Fruit fly (Drosophila melanogaster) whole organism, embryonic: ENCODE measurements around the gene CG1632.

Experiments
- B-H2 ChIP-seq: fragments of 200-800 bp; sonication (Bioruptor generic); optimal IDR thresholded peaks from 2 replicates; lab custom pipeline; 2018; ENCODE audit warnings: missing biosample characterization, mild to moderate bottlenecking, missing genetic modification characterization
- Blimp-1 ChIP-seq: fragments of 200-800 bp; sonication (Bioruptor generic); optimal IDR thresholded peaks from 3 replicates; lab custom pipeline; 2018; ENCODE audit warnings: missing biosample characterization, missing genetic modification characterization, mild to moderate bottlenecking, moderate library complexity, missing genetic modification reagents
- CG10209 ChIP-seq: fragments of 200-800 bp; sonication (Bioruptor generic); optimal IDR thresholded peaks from 3 replicates; lab custom pipeline; 2017; ENCODE audit warnings: missing biosample characterization, mild to moderate bottlenecking, missing genetic modification characterization, missing genetic modification reagents
- CG11504 ChIP-seq: fragments of 200-800 bp; sonication (Bioruptor generic); optimal IDR thresholded peaks from 3 replicates; lab custom pipeline; 2019; ENCODE audit warnings: missing biosample characterization, mild to moderate bottlenecking, missing genetic modification characterization, moderate library complexity
- CG12391 ChIP-seq: fragments of 200-800 bp; sonication (Bioruptor generic); optimal IDR thresholded peaks from 3 replicates; lab custom pipeline; 2018; ENCODE audit warnings: missing biosample characterization, mild to moderate bottlenecking, missing genetic modification characterization, moderate library complexity
- CG13424 ChIP-seq: fragments of 200-800 bp; sonication (Bioruptor generic); optimal IDR thresholded peaks from 2 replicates; lab custom pipeline; 2019; ENCODE audit warnings: missing biosample characterization, mild to moderate bottlenecking, missing genetic modification characterization, moderate library complexity
- CG14710 ChIP-seq: fragments of 200-800 bp; sonication (Bioruptor generic); optimal IDR thresholded peaks from 3 replicates; lab custom pipeline; 2019; ENCODE audit warnings: missing biosample characterization, mild to moderate bottlenecking, missing genetic modification characterization, moderate library complexity
- CG17361 ChIP-seq: fragments of 200-800 bp; sonication (Bioruptor generic); IDR thresholded peaks from 3 replicates; pipeline ENCODE4 v1.3.6; 2022; ENCODE audit warnings: missing biosample characterization, missing genetic modification characterization
- CG18262 ChIP-seq: fragments of 200-800 bp; optimal IDR thresholded peaks from 3 replicates; lab custom pipeline; 2019; ENCODE audit warnings: missing biosample characterization, mild to moderate bottlenecking, missing genetic modification characterization, moderate library complexity
- CG2678 ChIP-seq: fragments of 200-800 bp; sonication (Bioruptor generic); optimal IDR thresholded peaks from 3 replicates; lab custom pipeline; 2019; ENCODE audit warnings: missing biosample characterization, mild to moderate bottlenecking, missing genetic modification characterization, moderate library complexity
- CG2712 ChIP-seq: fragments of 200-800 bp; optimal IDR thresholded peaks from 3 replicates; lab custom pipeline; 2019; ENCODE audit warnings: missing biosample characterization, mild to moderate bottlenecking, missing genetic modification characterization, moderate library complexity
- CG30403 ChIP-seq: fragments of 200-800 bp; sonication (Bioruptor generic); optimal IDR thresholded peaks from 3 replicates; lab custom pipeline; 2016; ENCODE audit warnings: missing biosample characterization, missing genetic modification characterization
- CG31441 ChIP-seq: fragments of 200-800 bp; sonication (Bioruptor generic); IDR thresholded peaks from 2 replicates; pipeline ENCODE4 v1.3.6; 2022; ENCODE audit warnings: missing biosample characterization, missing genetic modification characterization
- CG4424 ChIP-seq: fragments of 200-800 bp; sonication (Bioruptor generic); optimal IDR thresholded peaks from 3 replicates; lab custom pipeline; 2016; ENCODE audit warnings: missing biosample characterization, missing genetic modification characterization
- CG5180 ChIP-seq: fragments of 200-800 bp; sonication (Bioruptor generic); optimal IDR thresholded peaks from 3 replicates; lab custom pipeline; 2017; ENCODE audit warnings: missing biosample characterization, missing genetic modification characterization, mild to moderate bottlenecking, moderate library complexity, missing genetic modification reagents
- CG9797 ChIP-seq: fragments of 200-800 bp; sonication (Bioruptor generic); optimal IDR thresholded peaks from 3 replicates; lab custom pipeline; 2018; ENCODE audit warnings: missing biosample characterization, mild to moderate bottlenecking, missing genetic modification characterization
- Dek ChIP-seq: fragments of 200-800 bp; sonication (Bioruptor generic); optimal IDR thresholded peaks from 3 replicates; lab custom pipeline; 2019; ENCODE audit warnings: missing biosample characterization, mild to moderate bottlenecking, missing genetic modification characterization, moderate library complexity
- Doc2 ChIP-seq: fragments of 200-800 bp; sonication (Bioruptor generic); IDR thresholded peaks from 2 replicates; pipeline ENCODE4 v1.3.6; 2022; ENCODE audit warnings: missing biosample characterization, missing genetic modification characterization
- Ets65A ChIP-seq: fragments of 200-800 bp; sonication (Bioruptor generic); peaks from one replicate; lab custom pipeline; 2016; ENCODE audit warnings: missing biosample characterization, missing genetic modification characterization
- GATAe ChIP-seq: fragments of 200-800 bp; sonication (Bioruptor generic); conservative IDR thresholded peaks from 2 replicates; pipeline ENCODE4 v1.3.6; 2022; ENCODE audit warnings: missing biosample characterization, missing genetic modification characterization
- Jarid2 ChIP-seq: fragments of 200-800 bp; sonication (Bioruptor generic); optimal IDR thresholded peaks from 3 replicates; lab custom pipeline; 2017; ENCODE audit warnings: mild to moderate bottlenecking, missing biosample characterization, missing genetic modification reagents, missing genetic modification characterization
- Kr ChIP-seq: fragments of 200-800 bp; sonication (Bioruptor generic); optimal IDR thresholded peaks from 2 replicates; lab custom pipeline; 2017; ENCODE audit warnings: missing biosample characterization, mild to moderate bottlenecking, missing genetic modification characterization
- Med ChIP-seq: fragments of 200-800 bp; sonication (Bioruptor generic); peaks from one replicate; lab custom pipeline; 2016; ENCODE audit warnings: missing biosample characterization, missing genetic modification characterization, mild to moderate bottlenecking, inconsistent platforms, moderate library complexity
- NK7.1 ChIP-seq: fragments of 200-800 bp; sonication (Bioruptor generic); optimal IDR thresholded peaks from 3 replicates; lab custom pipeline; 2016; ENCODE audit warnings: missing biosample characterization, missing genetic modification characterization
- bsh ChIP-seq, 2 experiments: fragments of 200-800 bp; sonication (Bioruptor generic); optimal IDR thresholded peaks; 2 replicates each; lab custom pipeline; 2017 to 2018; ENCODE audit warnings: mild to moderate bottlenecking in 2 of 2, missing biosample characterization in 2 of 2, missing genetic modification characterization in 2 of 2, moderate library complexity in 1 of 2
- cas ChIP-seq: fragments of 200-800 bp; sonication (Bioruptor generic); IDR thresholded peaks from 2 replicates; pipeline ENCODE4 v1.3.6; 2022; ENCODE audit warnings: missing biosample characterization, missing genetic modification characterization
- chm ChIP-seq: fragments of 200-800 bp; sonication (Bioruptor generic); IDR thresholded peaks from 2 replicates; pipeline ENCODE4 v1.3.6; 2022; ENCODE audit warnings: missing biosample characterization, missing genetic modification characterization
- ci ChIP-seq: fragments of 200-800 bp; sonication (Bioruptor generic); IDR thresholded peaks from 3 replicates; pipeline ENCODE4 v1.3.6; 2022; ENCODE audit warnings: missing biosample characterization, missing genetic modification characterization
- disco-r ChIP-seq: fragments of 200-800 bp; sonication (Bioruptor generic); optimal IDR thresholded peaks from 2 replicates; lab custom pipeline; 2016; ENCODE audit warnings: missing biosample characterization, missing genetic modification characterization
- dm ChIP-seq: fragments of 200-800 bp; sonication (Bioruptor generic); optimal IDR thresholded peaks from 3 replicates; lab custom pipeline; 2016; ENCODE audit warnings: missing biosample characterization, missing genetic modification characterization
- dmrt99B ChIP-seq: fragments of 200-800 bp; sonication (Bioruptor generic); optimal IDR thresholded peaks from 2 replicates; lab custom pipeline; 2018; ENCODE audit warnings: missing biosample characterization, mild to moderate bottlenecking, missing genetic modification characterization, moderate library complexity
- fu2 ChIP-seq: fragments of 200-800 bp; sonication (Bioruptor generic); optimal IDR thresholded peaks from 2 replicates; lab custom pipeline; 2016; ENCODE audit warnings: missing biosample characterization, missing genetic modification characterization
- gem ChIP-seq: fragments of 200-800 bp; sonication (Bioruptor generic); optimal IDR thresholded peaks from 2 replicates; lab custom pipeline; 2019; ENCODE audit warnings: missing biosample characterization, mild to moderate bottlenecking, missing genetic modification characterization, moderate library complexity
- kni ChIP-seq: fragments of 200-800 bp; sonication (Bioruptor generic); optimal IDR thresholded peaks from 3 replicates; lab custom pipeline; 2017; ENCODE audit warnings: mild to moderate bottlenecking, missing biosample characterization, missing genetic modification reagents, missing genetic modification characterization
- lbe ChIP-seq: fragments of 200-800 bp; sonication (Bioruptor generic); optimal IDR thresholded peaks from 2 replicates; lab custom pipeline; 2016; ENCODE audit warnings: missing biosample characterization, mild to moderate bottlenecking, missing genetic modification characterization
- odd ChIP-seq: fragments of 200-800 bp; sonication (Bioruptor generic); optimal IDR thresholded peaks from 2 replicates; lab custom pipeline; 2017; ENCODE audit warnings: missing biosample characterization, mild to moderate bottlenecking, missing genetic modification characterization
- otp ChIP-seq: fragments of 200-800 bp; sonication (Bioruptor generic); IDR thresholded peaks from 3 replicates; pipeline ENCODE4, ENCODE4 v1.3.6; 2022; ENCODE audit warnings: missing biosample characterization, missing genetic modification characterization
- p53 ChIP-seq: fragments of 200-800 bp; sonication (Bioruptor generic); optimal IDR thresholded peaks from 2 replicates; lab custom pipeline; 2016; ENCODE audit warnings: missing biosample characterization, missing genetic modification characterization
- phol ChIP-seq: fragments of 200-800 bp; sonication (Bioruptor generic); optimal IDR thresholded peaks from 3 replicates; lab custom pipeline; 2018; ENCODE audit warnings: missing biosample characterization, mild to moderate bottlenecking, missing genetic modification characterization, moderate library complexity
- salm ChIP-seq: fragments of 200-800 bp; sonication (Bioruptor generic); optimal IDR thresholded peaks from 2 replicates; lab custom pipeline; 2018; ENCODE audit warnings: missing biosample characterization, mild to moderate bottlenecking, missing genetic modification characterization
- sc ChIP-seq, 3 experiments: fragments of >200 bp in 2 of 3; fragments of 200-800 bp in 1 of 3; sonication (Bioruptor generic) in 1 of 3; optimal IDR thresholded peaks; 2 replicates in 2 of 3; 3 replicates in 1 of 3; lab custom pipeline; 2017; ENCODE audit warnings: mild to moderate bottlenecking in 1 of 3, missing biosample characterization in 1 of 3, missing genetic modification characterization in 1 of 3, missing genetic modification reagents in 1 of 3
- sna ChIP-seq: fragments of 200-800 bp; sonication (Bioruptor generic); IDR thresholded peaks from 2 replicates; pipeline ENCODE4 v1.3.6; 2022; ENCODE audit warnings: missing biosample characterization, missing genetic modification characterization; ENCODE audit not compliant: partially characterized antibody
- sr ChIP-seq: fragments of 200-800 bp; sonication (Bioruptor generic); IDR thresholded peaks from 3 replicates; pipeline ENCODE4 v1.3.6; 2022; ENCODE audit warnings: missing biosample characterization, missing genetic modification characterization
- tna ChIP-seq: fragments of 200-800 bp; sonication (Bioruptor generic); IDR thresholded peaks from 2 replicates; pipeline ENCODE4 v1.3.6; 2022; ENCODE audit warnings: missing biosample characterization, missing genetic modification characterization; ENCODE audit not compliant: partially characterized antibody
- trem ChIP-seq: fragments of 200-800 bp; optimal IDR thresholded peaks from 3 replicates; lab custom pipeline; 2019; ENCODE audit warnings: missing biosample characterization, mild to moderate bottlenecking, missing genetic modification characterization, moderate library complexity
- twi ChIP-seq: fragments of 200-800 bp; optimal IDR thresholded peaks from 2 replicates; lab custom pipeline; 2019; ENCODE audit warnings: missing biosample characterization, mild to moderate bottlenecking, missing genetic modification characterization, moderate library complexity
- wdn ChIP-seq: fragments of 200-800 bp; sonication (Bioruptor generic); IDR thresholded peaks from 2 replicates; pipeline ENCODE4 v1.3.6; 2022; ENCODE audit warnings: missing biosample characterization, missing genetic modification characterization
- z ChIP-seq: fragments of 200-800 bp; sonication (Bioruptor generic); IDR thresholded peaks from 3 replicates; pipeline ENCODE4 v1.3.6; 2022; ENCODE audit warnings: missing biosample characterization, missing genetic modification characterization
- zf30C ChIP-seq: fragments of 200-800 bp; sonication (Bioruptor generic); optimal IDR thresholded peaks from 3 replicates; lab custom pipeline; 2018; ENCODE audit warnings: missing biosample characterization, mild to moderate bottlenecking, missing genetic modification characterization

The CG1632 gene

dm6 chrX:8252284-8252886 is at the start of gene CG1632:
Gene CG1632 (plus strand): TSS chrX:8252670.
- no peak for TF ChIP-seq p53 (GFP tag; lab: Kevin White, UChicago)
- no peak for TF ChIP-seq dm (GFP tag; lab: Kevin White, UChicago)
- TF ChIP-seq odd (GFP tag; lab: Kevin White, UChicago) = no peak
- TF ChIP-seq z (GFP tag; lab: Robert Waterston, UW) = no peak
- peak; percentile 37 for TF ChIP-seq dmrt99B (tag; lab: Kevin White, UChicago)
- TF ChIP-seq salm (tag; lab: Kevin White, UChicago) = no peak
- peak; percentile 29 for TF ChIP-seq CG30403 (GFP tag; lab: Kevin White, UChicago)
- peak; percentile 30 for TF ChIP-seq CG11504
- peak; percentile 50 for TF ChIP-seq gem (tag; lab: Kevin White, UChicago)
- TF ChIP-seq bsh (GFP tag; optimal IDR thresholded peaks at IDR 0.05; lab: Kevin White, UChicago) = peak; percentile 57 to 75
- 0 out of 3 replicates have a peak, but pooled peaks have one; percentile 22 for TF ChIP-seq sr
- TF ChIP-seq zf30C (GFP tag; lab: Kevin White, UChicago) = peak; percentile 36
- TF ChIP-seq sna (GFP tag; lab: Robert Waterston, UW) = no peak
- no peak for TF ChIP-seq fu2 (GFP tag; lab: Kevin White, UChicago)
- TF ChIP-seq wdn (GFP tag; lab: Robert Waterston, UW) = no peak
- no peak for TF ChIP-seq CG5180
- TF ChIP-seq tna (GFP tag; lab: Robert Waterston, UW) = no peak
- peak; percentile 50 for TF ChIP-seq CG13424 (tag; lab: Kevin White, UChicago)
- TF ChIP-seq CG31441 (GFP tag; lab: Robert Waterston, UW) = peak; percentile 19; the same call in 1 of the 2 replicates
- no peak for TF ChIP-seq Doc2 (GFP tag; lab: Robert Waterston, UW)
- no peak for TF ChIP-seq otp
- TF ChIP-seq Blimp-1 (GFP tag; lab: Kevin White, UChicago) = peak; percentile 36
- peak; percentile 81 for TF ChIP-seq lbe (GFP tag; lab: Kevin White, UChicago)
- TF ChIP-seq Jarid2 (GFP tag; lab: Kevin White, UChicago) = peak; percentile 43
- TF ChIP-seq CG2678 (tag; lab: Kevin White, UChicago) = peak; percentile 48
- 0 out of 3 replicates have a peak, but pooled peaks have one; percentile 18 for TF ChIP-seq ci
- peak; percentile 39; the same call in 1 of the 2 replicates for TF ChIP-seq chm (GFP tag; lab: Robert Waterston, UW)
- peak; percentile 78 for TF ChIP-seq kni
- TF ChIP-seq B-H2 (GFP tag; lab: Kevin White, UChicago) = no peak
- no peak for TF ChIP-seq cas
- no peak for TF ChIP-seq Dek (tag; lab: Kevin White, UChicago)
- TF ChIP-seq CG9797 (GFP tag; lab: Kevin White, UChicago) = no peak
- peak; percentile 28 for TF ChIP-seq CG4424 (GFP tag; lab: Kevin White, UChicago)
- TF ChIP-seq Kr = no peak
- no peak for TF ChIP-seq sc (optimal IDR thresholded peaks at IDR 0.05; lab: Kevin White, UChicago)
- TF ChIP-seq sc (GFP tag; optimal IDR thresholded peaks at IDR 0.05; lab: Kevin White, UChicago) = no peak
- peak; percentile 20 for TF ChIP-seq Med (GFP tag; lab: Kevin White, UChicago)
- no peak for TF ChIP-seq NK7.1 (GFP tag; lab: Kevin White, UChicago)
- peak; percentile 44; the same call in 1 of the 3 replicates for TF ChIP-seq CG17361 (GFP tag; lab: Robert Waterston, UW)
- TF ChIP-seq CG12391 = peak; percentile 24
- peak; percentile 54 for TF ChIP-seq CG18262
- TF ChIP-seq phol (tag; lab: Kevin White, UChicago) = peak; percentile 32
- TF ChIP-seq CG10209 (GFP tag; lab: Kevin White, UChicago) = peak; percentile 4
- TF ChIP-seq trem = peak; percentile 26
- TF ChIP-seq GATAe (GFP tag; lab: Robert Waterston, UW) = no peak
- no peak for TF ChIP-seq twi (tag; lab: Kevin White, UChicago)
- TF ChIP-seq Ets65A (GFP tag; lab: Kevin White, UChicago) = no peak
- TF ChIP-seq disco-r (GFP tag; lab: Kevin White, UChicago) = no peak
- peak; percentile 48 for TF ChIP-seq CG2712 (tag; lab: Kevin White, UChicago)
- TF ChIP-seq CG14710 (tag; lab: Kevin White, UChicago) = peak; percentile 29
